Fruit fly (Drosophila melanogaster): ENCODE results near the gene nsl1.

nsl1 gene

dm6 chr3R:15836864-15837824 lies 43.6 kb downstream of the nsl1 start, which contains the start of the genes ND-23 and spn-E (continued):
- TF ChIP-seq esg (GFP tag; conservative IDR thresholded peaks at IDR 0.05) (no peak), Tbp (GFP tag; optimal IDR thresholded peaks at IDR 0.05) (no peak), Sry-β (GFP tag; optimal IDR thresholded peaks at IDR 0.05) (no peak), CG9437 (GFP tag; optimal IDR thresholded peaks at IDR 0.05) (no peak), tin (GFP tag; optimal IDR thresholded peaks at IDR 0.05) (peak; percentile 43), H2.0 (GFP tag; IDR thresholded peaks at IDR 0.05) (no peak; the same call in 1 of the 2 replicates), her (GFP tag; optimal IDR thresholded peaks at IDR 0.05) (no peak), hbn (GFP tag; IDR thresholded peaks at IDR 0.05; ENCODE audit: partially characterized antibody) (peak; percentile 72), chn (GFP tag; optimal IDR thresholded peaks at IDR 0.05) (no peak), CG4707 (GFP tag; optimal IDR thresholded peaks at IDR 0.05) (no peak), CG5953 (GFP tag; IDR thresholded peaks at IDR 0.05) (peak; percentile 14; the same call in 1 of the 2 replicates), CG9876 (GFP tag; optimal IDR thresholded peaks at IDR 0.05) (no peak), Xbp1 (GFP tag; optimal IDR thresholded peaks at IDR 0.05) (peak; percentile 45), zfh2 (GFP tag; optimal IDR thresholded peaks at IDR 0.05) (no peak), HLH4C (GFP tag; IDR thresholded peaks at IDR 0.05; ENCODE audit: partially characterized antibody) (peak; percentile 65), HmgD (GFP tag; optimal IDR thresholded peaks at IDR 0.05) (no peak), CG1602 (GFP tag; optimal IDR thresholded peaks at IDR 0.05) (peak; percentile 49), ftz-f1 (GFP tag; optimal IDR thresholded peaks at IDR 0.05) (no peak), HLH3B (GFP tag; IDR thresholded peaks at IDR 0.05) (0 out of 2 replicates have a peak, but pooled peaks have one; percentile 16), CG14860 (GFP tag; IDR thresholded peaks at IDR 0.05; ENCODE audit: partially characterized antibody) (peak; percentile 46; the same call in 1 of the 3 replicates), fd64A (GFP tag; optimal IDR thresholded peaks at IDR 0.05) (no peak), fd102C (GFP tag; optimal IDR thresholded peaks at IDR 0.05) (no peak), CG17802 (tag; optimal IDR thresholded peaks at IDR 0.05) (no peak), Ets65A (GFP tag) (no peak), cato (GFP tag; optimal IDR thresholded peaks at IDR 0.05; ENCODE audit: borderline replicate concordance) (no peak), CG3995 (GFP tag; optimal IDR thresholded peaks at IDR 0.05) (no peak), CG1792 (GFP tag; optimal IDR thresholded peaks at IDR 0.05) (no peak), Hr78 (GFP tag; optimal IDR thresholded peaks at IDR 0.05) (no peak), CG6175 (GFP tag; IDR thresholded peaks at IDR 0.05) (no peak), CG3163 (GFP tag; optimal IDR thresholded peaks at IDR 0.05) (no peak), CG12071 (GFP tag; optimal IDR thresholded peaks at IDR 0.05) (no peak), Hand (GFP tag; optimal IDR thresholded peaks at IDR 0.05) (no peak), vfl (GFP tag; optimal IDR thresholded peaks at IDR 0.05) (no peak), CG11247 (GFP tag; IDR thresholded peaks at IDR 0.05) (no peak), ATbp (GFP tag; optimal IDR thresholded peaks at IDR 0.05) (no peak), klu (GFP tag; IDR thresholded peaks at IDR 0.05) (no peak), CG7839 (tag; optimal IDR thresholded peaks at IDR 0.05) (peak; percentile 70), CG13775 (GFP tag; optimal IDR thresholded peaks at IDR 0.05) (peak; percentile 56), btn (GFP tag; optimal IDR thresholded peaks at IDR 0.05) (no peak), wdn (GFP tag; IDR thresholded peaks at IDR 0.05) (peak; percentile 43; the same call in 1 of the 2 replicates), CG15269 (tag; optimal IDR thresholded peaks at IDR 0.05) (peak; percentile 45), HLHmδ (GFP tag; optimal IDR thresholded peaks at IDR 0.05) (no peak), lov (optimal IDR thresholded peaks at IDR 0.05) (no peak), lov (GFP tag; IDR thresholded peaks at IDR 0.05) (no peak), insv (GFP tag; optimal IDR thresholded peaks at IDR 0.05) (peak in 1 of 2 experiments; percentile 1), CG11085 (GFP tag; IDR thresholded peaks at IDR 0.05) (0 out of 2 replicates have a peak, but pooled peaks have one; percentile 23), CG12659 (GFP tag; optimal IDR thresholded peaks at IDR 0.05) (peak; percentile 74), CG33213 (GFP tag; optimal IDR thresholded peaks at IDR 0.05) (no peak), ind (GFP tag; optimal IDR thresholded peaks at IDR 0.05) (peak; percentile 59)
